Worm (Caenorhabditis elegans) whole organism, L4/young adult: Measurements from ENCODE around the gene grl-17.

Experiments
- W03F9.2 ChIP-seq: fragments of 150-350 bp; optimal IDR thresholded peaks from 2 replicates; lab custom pipeline; 2014; ENCODE audit warnings: missing biosample characterization, missing genetic modification characterization
- dao-5 ChIP-seq: sonication (generic microtip); optimal IDR thresholded peaks from 2 replicates; lab custom pipeline; 2016; ENCODE audit warnings: missing genotype, missing genetic modification characterization, moderate library complexity, missing compliant biosample characterization

ce11 chrV:13512515-13512914, 51.2 kb downstream of the grl-17 start:
- TF ChIP-seq dao-5 (tag; lab: Kevin White, UChicago) (no peak), W03F9.2 (tag; lab: Kevin White, UChicago) (no peak)
